Worm (Caenorhabditis elegans) whole organism, midembryonic: ENCODE measurements around the gene egl-4.

Experiments
- T22C8.4 ChIP-seq: fragments of 200-800 bp; sonication (Bioruptor generic); IDR thresholded peaks from 2 replicates; pipeline ENCODE4 v1.3.6; 2022; ENCODE audit warnings: missing genetic modification characterization, missing compliant biosample characterization
- cog-1 ChIP-seq: sonication (generic microtip); optimal IDR thresholded peaks from 2 replicates; lab custom pipeline; 2016; ENCODE audit warnings: missing genetic modification characterization, missing compliant biosample characterization
- flt-1 ChIP-seq: fragments of 200-800 bp; sonication (Bioruptor generic); IDR thresholded peaks from 2 replicates; pipeline ENCODE4 v1.3.6; 2022; ENCODE audit warnings: missing genetic modification characterization, missing compliant biosample characterization
- klf-2 ChIP-seq: fragments of 200-800 bp; sonication (Bioruptor generic); conservative IDR thresholded peaks from 2 replicates; pipeline ENCODE4 v1.3.6; 2022; ENCODE audit warnings: missing genetic modification reagents, missing genetic modification characterization, missing compliant biosample characterization
- med-1 ChIP-seq: sonication (generic microtip); optimal IDR thresholded peaks from 2 replicates; lab custom pipeline; 2017; ENCODE audit warnings: missing genetic modification characterization, mild to moderate bottlenecking, missing compliant biosample characterization, antibody characterized with exemption, missing genetic modification reagents; ENCODE audit not compliant: insufficient read depth
- ref-1 ChIP-seq: fragments of 200-800 bp; sonication (Bioruptor generic); conservative IDR thresholded peaks from 2 replicates; pipeline ENCODE4 v1.3.6; 2022; ENCODE audit warnings: missing genetic modification reagents, missing genetic modification characterization, missing compliant biosample characterization
- tab-1 ChIP-seq: fragments of 200-800 bp; sonication (Bioruptor generic); IDR thresholded peaks from 2 replicates; pipeline ENCODE4 v1.3.6; 2022; ENCODE audit warnings: missing genetic modification characterization, missing compliant biosample characterization
- ztf-23 ChIP-seq: fragments of 200-800 bp; sonication (Bioruptor generic); IDR thresholded peaks from 2 replicates; pipeline ENCODE4 v1.3.6; 2022; ENCODE audit warnings: missing genetic modification reagents, missing genetic modification characterization, missing compliant biosample characterization
- ztf-29 ChIP-seq: fragments of 200-800 bp; sonication (Bioruptor generic); IDR thresholded peaks from 2 replicates; pipeline ENCODE4 v1.3.6; 2022; ENCODE audit warnings: missing genetic modification reagents, missing genetic modification characterization, missing compliant biosample characterization

egl-4 gene

DNA sequence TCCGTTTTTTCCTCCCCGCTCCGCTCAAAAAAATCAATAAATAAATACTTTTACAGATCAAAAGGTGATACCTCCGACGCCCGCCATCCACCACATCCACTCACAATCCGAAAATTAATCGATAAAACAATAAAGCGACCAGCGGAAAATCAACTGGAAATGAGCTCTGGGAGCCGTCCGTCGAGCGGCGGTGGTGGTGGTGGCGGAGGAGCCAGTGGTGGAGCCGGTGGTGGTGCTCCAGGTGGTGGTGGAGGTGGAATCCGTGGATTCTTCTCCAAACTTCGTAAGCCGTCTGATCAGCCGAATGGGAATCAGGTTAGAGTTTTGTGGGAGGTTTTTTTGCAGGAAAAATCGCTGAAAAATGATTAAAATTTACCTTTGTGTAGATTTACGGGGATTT is at the start of gene egl-4:
TSS of gene egl-4 (plus strand) at position 160 of the 400 bp plus-strand sequence.
- TF ChIP-seq ref-1, result no peak
- no peak for TF ChIP-seq cog-1
- no peak for TF ChIP-seq T22C8.4
- TF ChIP-seq ztf-29 (GFP tag; lab: Robert Waterston, UW), result no peak
- no peak for TF ChIP-seq tab-1 (GFP tag; lab: Robert Waterston, UW)

DNA sequence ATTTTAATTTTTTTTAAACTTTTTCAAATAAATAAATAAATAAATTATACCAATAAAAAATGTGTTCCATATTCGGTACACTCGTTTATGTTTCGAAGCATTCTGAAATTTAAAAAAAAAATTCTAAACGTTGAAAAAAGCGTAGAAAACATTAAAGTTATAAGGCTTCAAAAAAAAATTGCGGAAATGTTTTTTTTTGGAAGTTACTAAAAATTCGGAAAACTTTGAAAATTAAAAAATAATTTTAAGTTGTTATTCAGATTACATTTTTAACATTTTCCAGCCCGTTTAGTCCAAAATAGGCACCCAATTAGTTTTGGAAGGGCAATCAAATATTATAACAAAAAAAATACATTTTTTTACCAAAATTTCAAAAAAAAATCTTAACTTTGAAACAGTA is 44.0 kb upstream of the egl-4 start, which contains the start of gene Y38C1BA.1:
TSS of gene Y38C1BA.1 (minus strand) at position 101 of the 400 bp plus-strand sequence.
- no peak for TF ChIP-seq T22C8.4
- no peak for TF ChIP-seq klf-2 (GFP tag; lab: Robert Waterston, UW)
- TF ChIP-seq flt-1 (GFP tag; lab: Robert Waterston, UW), result no peak
- TF ChIP-seq cog-1, result no peak
- TF ChIP-seq ztf-29 (GFP tag; lab: Robert Waterston, UW), result no peak
- TF ChIP-seq ref-1, result no peak
- no peak for TF ChIP-seq tab-1 (GFP tag; lab: Robert Waterston, UW)
- no peak for TF ChIP-seq med-1 (GFP tag; lab: Kevin White, UChicago)
- TF ChIP-seq ztf-23 (GFP tag; lab: Robert Waterston, UW), result no peak

DNA sequence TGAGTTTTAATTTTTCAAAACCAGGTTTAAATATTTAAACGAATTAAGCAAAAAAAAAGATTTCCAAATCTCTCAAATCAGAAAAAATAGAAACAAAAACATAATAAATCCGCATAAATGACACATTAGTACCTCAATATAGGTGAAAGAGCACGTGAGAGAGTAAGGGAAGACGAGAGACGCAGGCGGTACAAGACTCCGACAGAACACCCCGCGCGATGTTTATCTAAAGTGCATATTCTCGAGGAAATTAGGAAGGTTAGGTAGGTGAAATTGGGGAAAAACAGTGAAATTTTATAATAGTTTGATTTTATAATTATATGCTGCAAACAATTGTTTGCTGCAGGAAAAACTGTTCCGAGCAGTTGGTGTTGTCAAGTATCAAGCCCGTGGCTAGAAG is 43.3 kb upstream of the egl-4 start:
- TF ChIP-seq cog-1 (no peak), flt-1 (GFP tag; lab: Robert Waterston, UW) (no peak), ztf-29 (GFP tag; lab: Robert Waterston, UW) (no peak), ref-1 (no peak), klf-2 (GFP tag; lab: Robert Waterston, UW) (no peak), T22C8.4 (no peak), med-1 (GFP tag; lab: Kevin White, UChicago) (no peak), ztf-23 (GFP tag; lab: Robert Waterston, UW) (no peak), tab-1 (GFP tag; lab: Robert Waterston, UW) (no peak)

DNA sequence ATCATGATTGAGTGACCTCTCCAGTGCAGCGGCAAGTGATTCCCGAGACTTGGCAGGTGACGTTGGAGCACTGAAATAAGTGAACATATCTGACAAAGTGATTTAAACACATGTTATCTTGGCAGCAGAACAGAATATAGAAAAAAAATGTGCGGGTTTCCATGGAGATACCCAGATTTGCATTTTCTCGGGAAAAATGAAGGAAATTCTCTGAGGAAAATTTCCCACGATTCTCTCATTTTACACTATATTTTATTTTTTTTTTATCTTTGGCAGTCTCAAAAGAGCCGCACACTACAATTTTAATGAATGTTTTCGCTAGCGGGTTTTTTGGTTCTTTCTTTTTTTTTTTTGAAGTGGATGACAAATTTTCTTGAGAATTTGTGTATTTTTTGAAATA is 34.0 kb upstream of the egl-4 start:
- TF ChIP-seq med-1 (GFP tag; lab: Kevin White, UChicago) (no peak), klf-2 (GFP tag; lab: Robert Waterston, UW) (no peak), ztf-29 (GFP tag; lab: Robert Waterston, UW) (no peak)

DNA sequence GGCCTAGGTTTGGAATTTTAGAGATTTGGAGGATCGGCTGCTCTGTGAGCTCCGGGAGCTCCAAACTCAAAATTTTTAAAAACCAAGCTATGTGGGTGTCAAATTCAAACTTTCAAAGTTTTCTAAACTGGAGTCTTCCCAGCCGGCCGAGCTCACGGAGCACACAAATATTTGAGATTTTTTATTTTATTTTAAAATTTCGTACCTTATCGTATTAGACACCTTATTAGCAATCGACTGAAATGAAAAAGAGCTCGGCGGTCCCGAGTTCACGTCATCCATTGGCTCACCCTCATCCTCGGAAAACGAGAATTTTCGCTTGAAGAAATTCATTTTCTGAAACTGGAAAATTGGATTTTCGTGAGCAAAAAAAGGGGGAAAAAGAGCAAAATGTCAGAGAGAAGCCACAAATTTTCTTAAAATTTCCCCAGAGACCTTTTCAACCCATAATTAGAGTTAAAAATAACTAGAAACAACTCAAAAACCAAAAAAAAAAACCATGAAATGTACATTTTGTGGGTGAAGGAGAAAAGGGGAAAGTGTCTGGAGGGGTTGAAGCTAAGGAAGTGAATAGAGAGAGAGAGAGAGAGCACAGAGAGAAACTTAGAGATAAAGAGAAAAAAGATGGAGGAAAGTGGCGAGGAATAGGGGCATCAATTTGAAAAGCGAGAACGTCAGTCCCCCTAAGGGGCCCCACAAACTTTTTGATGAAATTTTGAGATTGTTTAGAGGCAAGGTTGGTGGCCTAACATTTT is 32.9 kb upstream of the egl-4 start, which contains the start of gene snn-1:
TSS of gene snn-1 (minus strand) at position 355 of the 755 bp plus-strand sequence.
- TF ChIP-seq cog-1, result no peak
- no peak for TF ChIP-seq T22C8.4
- no peak for TF ChIP-seq ref-1
- TF ChIP-seq ztf-29 (GFP tag; lab: Robert Waterston, UW), result no peak
- no peak for TF ChIP-seq klf-2 (GFP tag; lab: Robert Waterston, UW)
- no peak for TF ChIP-seq med-1 (GFP tag; lab: Kevin White, UChicago)
- TF ChIP-seq flt-1 (GFP tag; lab: Robert Waterston, UW), result no peak
- TF ChIP-seq tab-1 (GFP tag; lab: Robert Waterston, UW), result no peak
- no peak for TF ChIP-seq ztf-23 (GFP tag; lab: Robert Waterston, UW)

DNA sequence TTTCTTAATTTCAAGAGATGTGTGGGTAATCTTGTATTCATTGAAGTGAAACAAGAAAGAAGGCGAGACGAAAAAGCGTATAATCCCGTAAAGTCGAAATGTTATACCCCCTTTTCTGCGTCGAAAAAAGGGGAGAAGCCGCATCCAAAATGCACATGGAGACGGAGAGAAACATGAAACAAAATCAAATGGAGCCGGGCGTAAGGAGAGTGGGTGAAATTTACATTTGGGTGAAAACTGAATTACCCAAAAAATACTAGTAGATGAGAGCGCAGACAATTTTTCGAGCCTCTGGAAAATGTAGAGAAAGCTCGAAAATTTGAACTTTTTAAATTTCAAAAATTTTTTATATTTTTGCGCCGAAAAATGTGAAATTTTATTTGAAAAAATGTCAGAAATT is 31.6 kb upstream of the egl-4 start:
- TF ChIP-seq T22C8.4, result no peak
- no peak for TF ChIP-seq ztf-29 (GFP tag; lab: Robert Waterston, UW)

DNA sequence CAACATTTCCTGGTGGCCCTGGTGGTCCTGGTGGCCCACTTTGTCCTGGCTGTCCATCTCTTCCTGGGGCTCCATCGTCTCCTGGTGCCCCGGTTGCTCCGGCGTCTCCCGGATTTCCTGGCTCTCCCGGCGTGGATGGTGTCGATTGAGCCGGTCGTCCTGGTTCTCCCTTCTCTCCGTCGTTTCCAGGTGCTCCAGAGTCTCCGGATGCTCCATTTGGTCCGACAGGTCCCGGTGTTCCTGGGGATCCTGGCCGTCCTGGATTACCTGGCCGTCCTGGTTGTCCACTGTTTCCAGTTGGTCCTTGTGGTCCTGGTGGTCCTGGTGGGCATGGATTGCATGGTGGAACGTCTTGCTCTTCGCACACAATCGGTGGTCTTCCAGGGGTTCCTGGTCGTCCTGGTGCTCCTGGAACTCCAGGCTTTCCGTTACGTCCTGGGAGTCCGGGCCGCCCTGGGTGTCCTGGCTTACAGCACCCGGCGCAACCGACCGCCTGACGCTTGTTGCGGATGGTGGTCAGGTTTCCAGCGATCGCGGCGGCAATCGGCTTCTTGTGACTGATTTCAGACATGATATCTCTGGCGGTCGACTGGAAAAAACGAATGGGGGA is 29.3 kb upstream of the egl-4 start:
- TF ChIP-seq med-1 (GFP tag; lab: Kevin White, UChicago), result no peak
- no peak for TF ChIP-seq T22C8.4
- TF ChIP-seq ztf-29 (GFP tag; lab: Robert Waterston, UW), result no peak
- TF ChIP-seq flt-1 (GFP tag; lab: Robert Waterston, UW), result no peak
- TF ChIP-seq cog-1, result no peak
- no peak for TF ChIP-seq ztf-23 (GFP tag; lab: Robert Waterston, UW)
- no peak for TF ChIP-seq klf-2 (GFP tag; lab: Robert Waterston, UW)
- TF ChIP-seq ref-1, result no peak
- TF ChIP-seq tab-1 (GFP tag; lab: Robert Waterston, UW), result no peak

DNA sequence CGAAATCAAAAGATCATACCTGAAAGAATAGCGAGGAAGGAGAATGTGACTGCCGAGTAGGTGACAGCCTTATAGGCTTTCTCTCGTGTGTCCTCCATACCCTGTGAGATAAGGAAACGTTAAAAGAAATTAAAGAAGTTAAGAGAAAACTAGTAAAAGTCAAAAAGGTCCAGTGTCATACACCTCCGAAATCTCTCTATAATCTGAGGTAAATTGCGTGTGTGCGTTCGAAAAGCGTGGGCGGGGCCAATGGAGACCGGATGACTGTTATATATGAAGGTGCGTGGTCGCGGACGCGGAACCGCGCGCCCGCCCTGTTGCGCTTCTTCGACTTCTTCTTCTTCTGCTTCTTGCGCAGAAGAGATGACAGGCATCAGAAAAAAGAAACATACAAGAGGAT is 27.7 kb upstream of the egl-4 start, which contains the start of gene col-109:
TSS of gene col-109 (minus strand) at position 101 of the 400 bp plus-strand sequence.
- no peak for TF ChIP-seq ref-1
- TF ChIP-seq cog-1, result no peak
- TF ChIP-seq klf-2 (GFP tag; lab: Robert Waterston, UW), result no peak
- no peak for TF ChIP-seq ztf-23 (GFP tag; lab: Robert Waterston, UW)
- no peak for TF ChIP-seq flt-1 (GFP tag; lab: Robert Waterston, UW)
- TF ChIP-seq ztf-29 (GFP tag; lab: Robert Waterston, UW), result no peak
- TF ChIP-seq med-1 (GFP tag; lab: Kevin White, UChicago), result no peak
- TF ChIP-seq tab-1 (GFP tag; lab: Robert Waterston, UW), result no peak
- no peak for TF ChIP-seq T22C8.4

DNA sequence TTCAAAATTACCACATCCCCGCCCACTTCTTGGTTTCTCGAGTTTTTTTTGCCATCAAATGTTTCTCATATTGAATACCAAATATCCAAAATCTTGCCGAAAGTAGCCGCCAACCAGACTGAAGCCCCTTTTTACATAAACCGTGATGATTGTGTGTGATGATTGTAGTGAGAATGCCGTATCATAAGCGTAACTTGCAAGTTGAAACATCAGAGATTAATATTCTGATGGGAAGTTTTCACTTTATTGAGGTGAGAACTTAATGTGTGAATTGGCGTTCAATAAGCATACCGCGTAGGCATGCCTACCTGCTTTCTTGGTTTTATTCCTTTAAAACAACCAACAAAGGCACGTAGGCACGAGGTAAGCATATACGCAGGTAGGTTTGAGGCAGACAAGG is 26.3 kb upstream of the egl-4 start, which contains the start of gene Y38C1BA.4:
TSS of gene Y38C1BA.4 (plus strand) at position 301 of the 400 bp plus-strand sequence.
- no peak for TF ChIP-seq med-1 (GFP tag; lab: Kevin White, UChicago)
- no peak for TF ChIP-seq ref-1
- TF ChIP-seq klf-2 (GFP tag; lab: Robert Waterston, UW), result no peak
- no peak for TF ChIP-seq T22C8.4
- TF ChIP-seq flt-1 (GFP tag; lab: Robert Waterston, UW), result no peak
- TF ChIP-seq ztf-23 (GFP tag; lab: Robert Waterston, UW), result no peak
- no peak for TF ChIP-seq cog-1
- no peak for TF ChIP-seq tab-1 (GFP tag; lab: Robert Waterston, UW)
